Fruit fly (Drosophila melanogaster) whole organism, prepupa: Measurements from ENCODE around the gene Cdep.

Experiments
- Blimp-1 ChIP-seq: fragments of 200-800 bp; sonication (Bioruptor generic); optimal IDR thresholded peaks from 3 replicates; lab custom pipeline; 2017; ENCODE audit warnings: missing biosample characterization, missing genetic modification characterization, mild to moderate bottlenecking, moderate library complexity, missing genetic modification reagents
- CG10631 ChIP-seq: fragments of 200-800 bp; sonication (Bioruptor generic); optimal IDR thresholded peaks from 2 replicates; lab custom pipeline; 2016; ENCODE audit warnings: missing biosample characterization, missing genetic modification characterization
- CG10669 ChIP-seq: fragments of 200-800 bp; sonication (Bioruptor generic); optimal IDR thresholded peaks from 3 replicates; lab custom pipeline; 2018; ENCODE audit warnings: missing biosample characterization, mild to moderate bottlenecking, missing genetic modification characterization, moderate library complexity
- CG11762 ChIP-seq: fragments of 200-800 bp; sonication (Bioruptor generic); optimal IDR thresholded peaks from 3 replicates; lab custom pipeline; 2016; ENCODE audit warnings: missing biosample characterization, missing genetic modification characterization; ENCODE audit not compliant: insufficient read depth
- CG15336 ChIP-seq: fragments of 200-800 bp; sonication (Bioruptor generic); IDR thresholded peaks from 2 replicates; pipeline ENCODE4 v1.3.6; 2022; ENCODE audit warnings: missing biosample characterization, missing genetic modification characterization
- CG1621 ChIP-seq: fragments of 200-800 bp; sonication (Bioruptor generic); optimal IDR thresholded peaks from 3 replicates; lab custom pipeline; 2018; ENCODE audit warnings: missing biosample characterization, mild to moderate bottlenecking, missing genetic modification characterization
- CG16779 ChIP-seq: fragments of 200-800 bp; sonication (Bioruptor generic); optimal IDR thresholded peaks from 3 replicates; lab custom pipeline; 2017; ENCODE audit warnings: missing biosample characterization, mild to moderate bottlenecking, missing genetic modification characterization
- CG32006 ChIP-seq: fragments of 200-800 bp; sonication (Bioruptor generic); optimal IDR thresholded peaks from 3 replicates; lab custom pipeline; 2017; ENCODE audit warnings: missing biosample characterization, mild to moderate bottlenecking, missing genetic modification characterization
- CG4318 ChIP-seq: fragments of 200-800 bp; sonication (Bioruptor generic); optimal IDR thresholded peaks from 3 replicates; lab custom pipeline; 2017; ENCODE audit warnings: missing biosample characterization, mild to moderate bottlenecking, missing genetic modification characterization
- CG6163 ChIP-seq: fragments of 200-800 bp; sonication (Bioruptor generic); IDR thresholded peaks from 3 replicates; pipeline ENCODE4 v1.3.6; 2022; ENCODE audit warnings: missing biosample characterization, missing genetic modification characterization
- CG6276 ChIP-seq: fragments of 200-800 bp; sonication (Bioruptor generic); optimal IDR thresholded peaks from 2 replicates; lab custom pipeline; 2017; ENCODE audit warnings: missing biosample characterization, mild to moderate bottlenecking, missing genetic modification characterization
- CG6792 ChIP-seq: fragments of 200-800 bp; sonication (Bioruptor generic); optimal IDR thresholded peaks from 3 replicates; lab custom pipeline; 2016; ENCODE audit warnings: missing biosample characterization, missing genetic modification characterization
- CG6808 ChIP-seq: fragments of 200-800 bp; sonication (Bioruptor generic); optimal IDR thresholded peaks from 3 replicates; lab custom pipeline; 2017; ENCODE audit warnings: missing biosample characterization, missing genetic modification characterization, mild to moderate bottlenecking, moderate library complexity, missing genetic modification reagents
- CG6854 ChIP-seq: fragments of 200-800 bp; sonication (Bioruptor generic); optimal IDR thresholded peaks from 2 replicates; lab custom pipeline; 2017; ENCODE audit warnings: missing biosample characterization, mild to moderate bottlenecking, missing genetic modification characterization
- CG8119 ChIP-seq: fragments of 200-800 bp; sonication (Bioruptor generic); IDR thresholded peaks from 3 replicates; pipeline ENCODE4 v1.3.6; 2022; ENCODE audit warnings: missing biosample characterization, missing genetic modification characterization
- CG8632 ChIP-seq: fragments of 200-800 bp; sonication (Bioruptor generic); optimal IDR thresholded peaks from 3 replicates; lab custom pipeline; 2016; ENCODE audit warnings: missing biosample characterization, missing genetic modification characterization
- CG9139 ChIP-seq: fragments of 200-800 bp; sonication (Bioruptor generic); optimal IDR thresholded peaks from 3 replicates; lab custom pipeline; 2017; ENCODE audit warnings: missing biosample characterization, mild to moderate bottlenecking, missing genetic modification characterization
- Eip78C ChIP-seq: fragments of 200-800 bp; sonication (Bioruptor generic); peaks from one replicate; lab custom pipeline; 2016; ENCODE audit warnings: missing biosample characterization, missing genetic modification characterization
- Eip93F ChIP-seq: fragments of 200-800 bp; sonication (Bioruptor generic); optimal IDR thresholded peaks from 2 replicates; lab custom pipeline; 2016; ENCODE audit warnings: missing biosample characterization, mild to moderate bottlenecking, missing genetic modification characterization
- Ets21C ChIP-seq: fragments of 200-800 bp; sonication (Bioruptor generic); optimal IDR thresholded peaks from 3 replicates; lab custom pipeline; 2016; ENCODE audit warnings: missing biosample characterization, missing genetic modification characterization
- Ets96B ChIP-seq: fragments of 200-800 bp; optimal IDR thresholded peaks from 2 replicates; lab custom pipeline; 2019; ENCODE audit warnings: missing biosample characterization, mild to moderate bottlenecking, missing genetic modification characterization, moderate library complexity
- Gug ChIP-seq: fragments of 200-800 bp; sonication (Bioruptor generic); IDR thresholded peaks from 2 replicates; pipeline ENCODE4 v1.3.6; 2022; ENCODE audit warnings: missing biosample characterization, missing genetic modification characterization
- Hr39 ChIP-seq: fragments of 200-800 bp; sonication (Bioruptor generic); optimal IDR thresholded peaks from 2 replicates; lab custom pipeline; 2016; ENCODE audit warnings: missing biosample characterization, missing genetic modification characterization
- Lpt ChIP-seq: fragments of 200-800 bp; sonication (Bioruptor generic); optimal IDR thresholded peaks from 3 replicates; lab custom pipeline; 2016; ENCODE audit warnings: missing biosample characterization, missing genetic modification characterization
- Sox102F ChIP-seq: fragments of 200-800 bp; sonication (Bioruptor generic); optimal IDR thresholded peaks from 2 replicates; lab custom pipeline; 2016; ENCODE audit warnings: missing biosample characterization, mild to moderate bottlenecking, missing genetic modification characterization
- achi ChIP-seq: fragments of 200-800 bp; sonication (Bioruptor generic); optimal IDR thresholded peaks from 3 replicates; lab custom pipeline; 2016; ENCODE audit warnings: missing biosample characterization, missing genetic modification characterization
- acj6 ChIP-seq: fragments of 200-800 bp; sonication (Bioruptor generic); optimal IDR thresholded peaks from 3 replicates; lab custom pipeline; 2016; ENCODE audit warnings: missing biosample characterization, missing genetic modification characterization
- cyc ChIP-seq: fragments of 200-800 bp; sonication (Bioruptor generic); optimal IDR thresholded peaks from 3 replicates; lab custom pipeline; 2016; ENCODE audit warnings: missing biosample characterization, missing genetic modification characterization
- dac ChIP-seq: fragments of 200-800 bp; sonication (Bioruptor generic); optimal IDR thresholded peaks from 2 replicates; lab custom pipeline; 2017; ENCODE audit warnings: missing biosample characterization, mild to moderate bottlenecking, missing genetic modification characterization
- dsx ChIP-seq: fragments of 200-800 bp; optimal IDR thresholded peaks from 3 replicates; lab custom pipeline; 2019; ENCODE audit warnings: missing biosample characterization, mild to moderate bottlenecking, missing genetic modification characterization, moderate library complexity; ENCODE audit not compliant: poor library complexity, severe bottlenecking
- eg ChIP-seq: fragments of 200-800 bp; sonication (Bioruptor generic); IDR thresholded peaks from 3 replicates; pipeline ENCODE4 v1.3.6; 2022; ENCODE audit warnings: missing biosample characterization, missing genetic modification characterization
- esn ChIP-seq: fragments of 200-800 bp; sonication (Bioruptor generic); optimal IDR thresholded peaks from 2 replicates; lab custom pipeline; 2016; ENCODE audit warnings: missing biosample characterization, mild to moderate bottlenecking, missing genetic modification characterization, moderate library complexity
- fd59A ChIP-seq: fragments of 200-800 bp; sonication (Bioruptor generic); optimal IDR thresholded peaks from 2 replicates; lab custom pipeline; 2017; ENCODE audit warnings: missing biosample characterization, mild to moderate bottlenecking, missing genetic modification characterization, missing genetic modification reagents
- fd85E ChIP-seq: fragments of 200-800 bp; sonication (Bioruptor generic); optimal IDR thresholded peaks from 3 replicates; lab custom pipeline; 2016; ENCODE audit warnings: missing biosample characterization, missing genetic modification characterization
- lz ChIP-seq: fragments of 200-800 bp; sonication (Bioruptor generic); optimal IDR thresholded peaks from 3 replicates; lab custom pipeline; 2016; ENCODE audit warnings: missing biosample characterization, missing genetic modification characterization
- net ChIP-seq: fragments of 200-800 bp; sonication (Bioruptor generic); optimal IDR thresholded peaks from 3 replicates; lab custom pipeline; 2016; ENCODE audit warnings: missing biosample characterization, missing genetic modification characterization
- salr ChIP-seq, 2 experiments: fragments of 200-800 bp; sonication (Bioruptor generic); optimal IDR thresholded peaks; 3 replicates each; lab custom pipeline; 2016 to 2018; ENCODE audit warnings: missing biosample characterization in 2 of 2, missing genetic modification characterization in 2 of 2, mild to moderate bottlenecking in 1 of 2
- topi ChIP-seq: fragments of 200-800 bp; sonication (Bioruptor generic); optimal IDR thresholded peaks from 3 replicates; lab custom pipeline; 2016; ENCODE audit warnings: missing biosample characterization, missing genetic modification characterization
- vri ChIP-seq: fragments of 200-800 bp; sonication (Bioruptor generic); optimal IDR thresholded peaks from 3 replicates; lab custom pipeline; 2016; ENCODE audit warnings: missing biosample characterization, mild to moderate bottlenecking, missing genetic modification characterization

Gene Cdep

DNA sequence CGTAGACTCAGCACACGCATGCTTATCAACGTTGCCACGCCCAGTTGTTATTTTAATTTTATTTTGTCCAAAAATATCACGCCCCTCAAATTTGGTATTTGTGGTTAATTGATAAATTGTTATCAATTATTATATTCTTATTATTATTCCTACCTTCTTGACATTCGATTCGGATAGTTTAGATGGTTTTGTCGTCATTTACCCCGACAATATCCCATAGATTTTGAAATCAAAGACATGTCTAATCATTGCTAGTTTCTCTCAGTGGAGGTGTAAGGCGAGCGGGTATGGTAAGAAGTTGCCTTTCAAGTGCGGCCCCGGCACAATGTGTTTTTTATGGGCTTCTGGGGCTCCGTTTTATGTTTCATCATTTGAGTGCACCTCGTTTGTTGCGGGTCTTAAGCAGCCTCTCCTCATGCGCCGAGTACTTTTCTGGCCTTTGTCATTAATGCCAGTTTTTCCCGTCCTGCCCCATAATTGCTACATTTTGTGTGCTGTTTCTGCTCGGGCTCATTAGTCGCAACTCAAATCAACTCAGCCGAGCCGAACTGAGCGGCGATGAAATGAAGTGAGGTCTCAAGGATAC, 68.9 kb downstream of the Cdep start (continued):
- TF ChIP-seq Blimp-1 (GFP tag; lab: Kevin White, UChicago), result no peak
- TF ChIP-seq CG6276 (GFP tag; lab: Kevin White, UChicago), result no peak
- TF ChIP-seq CG16779 (tag; lab: Kevin White, UChicago), result no peak
- no peak for TF ChIP-seq eg (GFP tag; lab: Robert Waterston, UW)
- TF ChIP-seq CG11762, result no peak
- TF ChIP-seq CG1621 (tag; lab: Kevin White, UChicago), result no peak
- no peak for TF ChIP-seq topi (GFP tag; lab: Kevin White, UChicago)
- no peak for TF ChIP-seq salr (GFP tag; optimal IDR thresholded peaks at IDR 0.05; lab: Kevin White, UChicago)
- TF ChIP-seq CG9139 (GFP tag; lab: Kevin White, UChicago), result no peak
- no peak for TF ChIP-seq CG4318 (GFP tag; lab: Kevin White, UChicago)
- peak; percentile 23 for TF ChIP-seq CG10669 (GFP tag; lab: Kevin White, UChicago)
- peak; percentile 9 for TF ChIP-seq acj6 (GFP tag; lab: Kevin White, UChicago)
- no peak for TF ChIP-seq Gug
- TF ChIP-seq CG8119 (GFP tag; lab: Robert Waterston, UW), result no peak
- TF ChIP-seq vri (GFP tag; lab: Kevin White, UChicago), result no peak
- no peak for TF ChIP-seq net
- TF ChIP-seq cyc (GFP tag; lab: Kevin White, UChicago), result no peak
- no peak for TF ChIP-seq Hr39 (GFP tag; lab: Kevin White, UChicago)
- no peak for TF ChIP-seq Lpt (GFP tag; lab: Kevin White, UChicago)
- no peak for TF ChIP-seq dac (GFP tag; lab: Kevin White, UChicago)
- no peak for TF ChIP-seq fd59A (GFP tag; lab: Kevin White, UChicago)
- no peak for TF ChIP-seq lz (GFP tag; lab: Kevin White, UChicago)
- TF ChIP-seq CG6163 (GFP tag; lab: Robert Waterston, UW), result 0 out of 3 replicates have a peak, but pooled peaks have one; percentile 9
- TF ChIP-seq Ets96B (tag; lab: Kevin White, UChicago), result no peak
- TF ChIP-seq Sox102F (GFP tag; lab: Kevin White, UChicago), result peak; percentile 27
- no peak for TF ChIP-seq achi (GFP tag; lab: Kevin White, UChicago)
- peak; percentile 53 for TF ChIP-seq Eip78C (GFP tag; lab: Kevin White, UChicago)
- peak; percentile 4 for TF ChIP-seq CG10631
- TF ChIP-seq CG32006 (GFP tag; lab: Kevin White, UChicago), result peak; percentile 10
- TF ChIP-seq fd85E (GFP tag; lab: Kevin White, UChicago), result no peak
- TF ChIP-seq CG8632 (GFP tag; lab: Kevin White, UChicago), result no peak
- no peak for TF ChIP-seq Ets21C (GFP tag; lab: Kevin White, UChicago)
- TF ChIP-seq CG6808 (GFP tag; lab: Kevin White, UChicago), result no peak
- peak; percentile 57 for TF ChIP-seq dsx (GFP tag; lab: Kevin White, UChicago)

DNA sequence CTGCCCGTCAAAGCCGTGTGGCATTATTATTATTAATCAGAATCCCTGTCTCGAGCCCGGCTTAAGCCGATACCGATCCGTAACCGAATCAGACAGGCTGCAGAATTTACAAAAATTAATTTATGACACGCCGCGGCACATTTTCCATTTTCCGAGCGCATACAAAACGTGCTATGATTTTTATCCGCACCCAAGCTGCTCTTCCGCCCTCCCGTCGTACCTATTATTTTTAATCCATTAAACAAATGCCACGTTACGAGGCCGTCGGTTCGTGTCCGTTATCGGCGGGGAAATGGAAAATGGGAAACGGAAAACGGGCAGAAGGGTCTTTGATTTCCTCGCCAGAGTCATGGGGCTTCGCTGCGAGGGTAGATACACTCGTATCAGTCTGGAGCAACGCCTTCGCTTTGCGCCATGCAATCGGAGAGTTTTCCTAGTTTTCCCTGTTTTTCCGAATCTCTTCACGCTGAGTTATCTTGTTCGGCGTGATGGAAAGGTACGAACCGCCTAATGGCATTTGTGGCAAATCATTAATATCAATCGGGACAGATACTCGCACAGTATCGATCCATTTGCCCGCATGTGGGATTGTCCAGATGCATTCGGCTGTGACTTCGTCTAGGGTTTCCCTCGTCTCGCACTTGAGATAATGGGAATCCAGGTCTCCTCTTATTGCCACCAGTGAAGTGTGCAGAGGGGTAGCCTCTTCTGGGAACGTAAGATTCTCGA, 69.9 kb downstream of the Cdep start:
- TF ChIP-seq esn (GFP tag; lab: Kevin White, UChicago) (no peak), CG6792 (no peak), CG10669 (GFP tag; lab: Kevin White, UChicago) (no peak), acj6 (GFP tag; lab: Kevin White, UChicago) (no peak), Ets21C (GFP tag; lab: Kevin White, UChicago) (no peak), CG6854 (no peak), Eip93F (GFP tag; lab: Kevin White, UChicago) (no peak), CG15336 (GFP tag; lab: Robert Waterston, UW) (no peak), CG16779 (tag; lab: Kevin White, UChicago) (no peak)
